Worm (Caenorhabditis elegans) whole organism, mixed stage, embryonic: Measurements from ENCODE around the gene F29G6.1.

ENCODE experiments used
- blmp-1 ChIP-seq: fragments of 150-350 bp; optimal IDR thresholded peaks from 2 replicates; lab custom pipeline; 2014; ENCODE audit warnings: missing biosample characterization, missing genetic modification characterization
- ceh-39 ChIP-seq: fragments of 150-350 bp; optimal IDR thresholded peaks from 2 replicates; lab custom pipeline; 2014; ENCODE audit warnings: missing biosample characterization, missing genetic modification characterization
- ceh-43 ChIP-seq: fragments of 200-800 bp; sonication (Bioruptor generic); optimal IDR thresholded peaks from 2 replicates; lab custom pipeline; 2018; ENCODE audit warnings: mild to moderate bottlenecking, missing genetic modification characterization, moderate library complexity, missing compliant biosample characterization
- ceh-83 ChIP-seq: fragments of 200-800 bp; sonication (Bioruptor generic); optimal IDR thresholded peaks from 2 replicates; lab custom pipeline; 2018; ENCODE audit warnings: mild to moderate bottlenecking, missing genetic modification characterization, missing compliant biosample characterization
- elt-1 ChIP-seq: sonication (generic microtip); optimal IDR thresholded peaks from 2 replicates; lab custom pipeline; 2017; ENCODE audit warnings: missing genetic modification characterization, mild to moderate bottlenecking, missing compliant biosample characterization, antibody characterized with exemption, moderate library complexity, borderline replicate concordance; ENCODE audit not compliant: insufficient read depth
- lin-13 ChIP-seq: fragments of 150-350 bp; optimal IDR thresholded peaks from 2 replicates; lab custom pipeline; 2014; ENCODE audit warnings: missing biosample characterization, missing genetic modification characterization
- nhr-12 ChIP-seq: fragments of 150-350 bp; optimal IDR thresholded peaks from 2 replicates; lab custom pipeline; 2014; ENCODE audit warnings: missing biosample characterization, missing genetic modification characterization
- nhr-2 ChIP-seq: fragments of 150-350 bp; optimal IDR thresholded peaks from 2 replicates; lab custom pipeline; 2014; ENCODE audit warnings: missing biosample characterization, missing genetic modification characterization
- pha-4 ChIP-seq: fragments of 150-350 bp; optimal IDR thresholded peaks from 2 replicates; lab custom pipeline; 2018; ENCODE audit warnings: missing biosample characterization, missing genetic modification reagents, missing genetic modification characterization
- snpc-4 ChIP-seq: fragments of 150-350 bp; optimal IDR thresholded peaks from 2 replicates; lab custom pipeline; 2014; ENCODE audit warnings: missing biosample characterization, missing genetic modification characterization
- unc-120 ChIP-seq: sonication (generic microtip); optimal IDR thresholded peaks from 2 replicates; lab custom pipeline; 2017; ENCODE audit warnings: missing genetic modification characterization, missing compliant biosample characterization; ENCODE audit not compliant: poor library complexity, severe bottlenecking
- unc-62 ChIP-seq: fragments of 150-350 bp; optimal IDR thresholded peaks from 2 replicates; lab custom pipeline; 2014; ENCODE audit warnings: missing biosample characterization, missing genetic modification reagents, missing genetic modification characterization
- ztf-11 ChIP-seq: fragments of 150-350 bp; optimal IDR thresholded peaks from 2 replicates; lab custom pipeline; 2014; ENCODE audit warnings: missing biosample characterization, missing genetic modification characterization

- TF ChIP-seq snpc-4 (tag; lab: Kevin White, UChicago) (no peak), ceh-39 (no peak), unc-62 (GFP tag; lab: Kevin White, UChicago) (no peak), nhr-12 (tag; lab: Kevin White, UChicago) (no peak), ceh-83 (GFP tag; lab: Kevin White, UChicago) (no peak), unc-120 (tag; lab: Kevin White, UChicago) (no peak), ztf-11 (tag; lab: Kevin White, UChicago) (no peak), pha-4 (tag; lab: Kevin White, UChicago) (no peak), blmp-1 (tag; lab: Kevin White, UChicago) (no peak), lin-13 (tag; lab: Kevin White, UChicago) (no peak), elt-1 (tag; lab: Kevin White, UChicago) (no peak), nhr-2 (no peak), ceh-43 (GFP tag; lab: Kevin White, UChicago) (no peak)
Observed at ce11 chrX:11474605-11475385, 27.3 kb upstream of the F29G6.1 start.
